Fruit fly (Drosophila melanogaster): ENCODE measurements around the gene polo.

Gene polo

dm6 chr3L:20358212-20358611, 48.8 kb downstream of the polo start, which contains the start of gene CG5665:
CG5665 (plus strand) TSS chr3L:20358512.
- TF ChIP-seq CG9948 (tag; optimal IDR thresholded peaks at IDR 0.05) (no peak), Ets98B (GFP tag; IDR thresholded peaks at IDR 0.05) (no peak), CG13204 (GFP tag; optimal IDR thresholded peaks at IDR 0.05) (no peak), CG10348 (GFP tag; IDR thresholded peaks at IDR 0.05) (no peak)

DNA sequence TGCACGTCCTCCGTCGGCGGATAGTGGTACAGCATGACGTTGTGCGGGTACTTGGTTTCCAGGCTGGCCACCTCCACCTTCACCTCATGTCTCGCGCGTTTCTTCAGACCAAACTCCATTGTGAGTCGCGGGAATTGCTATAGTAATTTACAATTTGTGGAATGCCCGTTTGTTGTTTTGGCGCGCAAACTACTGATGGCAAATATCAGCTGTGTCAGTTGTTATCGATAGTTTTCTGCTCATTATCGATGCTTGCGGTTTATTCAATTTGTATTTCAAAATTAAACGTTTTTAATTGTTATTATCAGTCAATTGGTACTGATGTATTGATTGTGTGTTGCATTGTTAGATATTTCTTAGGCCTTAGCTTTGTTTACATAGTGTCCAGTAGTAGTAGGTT, 51.9 kb downstream of the polo start, which contains the start of gene Prim2:
Prim2 (minus strand) TSS at position 197 of the 400 bp plus-strand sequence.
- no peak for TF ChIP-seq CG4496 (GFP tag; IDR thresholded peaks at IDR 0.05)

Measured in whole organism, pupa.